Fruit fly (Drosophila melanogaster): ENCODE data around the gene raskol.

The raskol gene

DNA sequence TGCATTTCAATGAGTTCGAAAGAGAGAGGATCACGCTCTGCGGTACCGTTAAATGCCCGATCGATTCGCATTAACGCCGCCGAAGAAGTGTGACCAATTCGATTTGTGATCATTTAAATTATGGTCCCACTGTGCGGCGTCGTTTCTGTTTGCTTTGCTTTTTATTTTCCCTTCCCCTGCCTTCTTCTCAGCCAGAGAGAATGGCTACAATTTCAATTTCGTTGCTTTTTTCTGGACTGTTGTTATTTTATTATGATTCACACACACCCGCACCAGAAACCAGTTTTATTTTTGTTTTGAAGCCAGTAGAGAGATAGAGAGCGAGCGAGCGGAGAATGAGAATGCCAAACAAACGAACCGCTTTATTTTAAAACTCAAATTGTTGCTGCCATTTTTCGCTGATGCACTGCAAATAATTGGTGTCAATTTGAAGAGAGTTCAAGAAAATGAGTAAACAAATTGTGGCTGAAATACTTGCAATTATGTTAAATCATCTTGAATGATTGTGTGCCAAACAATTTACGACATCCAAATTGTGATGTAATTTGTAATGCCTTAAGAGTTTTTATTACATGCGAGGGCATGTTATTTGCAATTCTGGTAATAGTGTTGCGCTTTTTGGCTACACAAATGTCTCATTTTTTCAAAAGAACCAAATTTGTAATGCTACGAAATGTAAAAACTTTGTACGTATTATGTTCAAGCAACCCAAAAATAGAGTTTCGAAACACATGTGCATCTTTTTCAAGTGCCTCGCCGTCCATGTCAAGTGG is 32.8 kb downstream of the raskol start (continued):
- no peak for TF ChIP-seq Tbp (GFP tag; optimal IDR thresholded peaks at IDR 0.05)
- peak; percentile 67 for TF ChIP-seq fd96Cb (tag; optimal IDR thresholded peaks at IDR 0.05)
- TF ChIP-seq so (GFP tag; IDR thresholded peaks at IDR 0.05): 0 out of 3 replicates have a peak, but pooled peaks have one; percentile 42
- TF ChIP-seq crp (GFP tag; optimal IDR thresholded peaks at IDR 0.05): no peak
- TF ChIP-seq dan (GFP tag; IDR thresholded peaks at IDR 0.05): no peak
- TF ChIP-seq bcd (GFP tag; optimal IDR thresholded peaks at IDR 0.05): peak; percentile 48
- TF ChIP-seq Ets65A (GFP tag): peak; percentile 54
- peak; percentile 19; the same call in 1 of the 2 replicates for TF ChIP-seq CG10366 (GFP tag; IDR thresholded peaks at IDR 0.05)
- TF ChIP-seq chif (GFP tag; optimal IDR thresholded peaks at IDR 0.05): peak in 1 of 2 experiments; percentile 41
- peak; percentile 37 for TF ChIP-seq CG15269 (tag; optimal IDR thresholded peaks at IDR 0.05)
- peak; percentile 53 for TF ChIP-seq CG4707 (GFP tag; optimal IDR thresholded peaks at IDR 0.05)
- TF ChIP-seq CG8924 (tag; optimal IDR thresholded peaks at IDR 0.05): peak; percentile 45
- TF ChIP-seq Med (GFP tag): peak; percentile 83
- TF ChIP-seq al (GFP tag; IDR thresholded peaks at IDR 0.05): no peak
- peak; percentile 9 for TF ChIP-seq CG9797 (GFP tag; optimal IDR thresholded peaks at IDR 0.05)
- 0 out of 3 replicates have a peak, but pooled peaks have one; percentile 30 for TF ChIP-seq gce (GFP tag; IDR thresholded peaks at IDR 0.05)
- peak; percentile 3 for TF ChIP-seq Sry-δ (GFP tag; optimal IDR thresholded peaks at IDR 0.05)
- TF ChIP-seq pfk (GFP tag; optimal IDR thresholded peaks at IDR 0.05): peak; percentile 1
- no peak for TF ChIP-seq CG7963 (GFP tag; IDR thresholded peaks at IDR 0.05; ENCODE audit: partially characterized antibody)
- TF ChIP-seq dysf (GFP tag; IDR thresholded peaks at IDR 0.05): peak; percentile 58; the same call in 2 of the 3 replicates
- no peak for TF ChIP-seq Bdp1 (GFP tag; optimal IDR thresholded peaks at IDR 0.05)
- no peak for TF ChIP-seq eyg (GFP tag; optimal IDR thresholded peaks at IDR 0.05)
- TF ChIP-seq fd3F (GFP tag; optimal IDR thresholded peaks at IDR 0.05): peak; percentile 28
- TF ChIP-seq Dref (GFP tag; IDR thresholded peaks at IDR 0.05): no peak
- TF ChIP-seq trem (tag; optimal IDR thresholded peaks at IDR 0.05): peak; percentile 21
- TF ChIP-seq YL-1 (GFP tag; optimal IDR thresholded peaks at IDR 0.05): no peak
- peak; percentile 28 for TF ChIP-seq slp2 (GFP tag; optimal IDR thresholded peaks at IDR 0.05)
- peak; percentile 1 for TF ChIP-seq CG15514 (GFP tag; optimal IDR thresholded peaks at IDR 0.05)
- TF ChIP-seq az2 (GFP tag; optimal IDR thresholded peaks at IDR 0.05): peak; percentile 43
- TF ChIP-seq Opbp (GFP tag; IDR thresholded peaks at IDR 0.05; ENCODE audit: partially characterized antibody): 0 out of 3 replicates have a peak, but pooled peaks have one; percentile 38
- TF ChIP-seq CG15696 (tag; optimal IDR thresholded peaks at IDR 0.05): peak; percentile 23
- no peak for TF ChIP-seq sna (GFP tag; IDR thresholded peaks at IDR 0.05; ENCODE audit: partially characterized antibody)
- peak; percentile 39 for TF ChIP-seq pum (GFP tag; optimal IDR thresholded peaks at IDR 0.05)
- peak; percentile 49 for TF ChIP-seq Sox100B (GFP tag; optimal IDR thresholded peaks at IDR 0.05)
- no peak for TF ChIP-seq CG31224 (GFP tag; IDR thresholded peaks at IDR 0.05)
- peak; percentile 45 for TF ChIP-seq CG13287 (GFP tag; IDR thresholded peaks at IDR 0.05; ENCODE audit: partially characterized antibody)
- TF ChIP-seq fu2 (GFP tag; optimal IDR thresholded peaks at IDR 0.05): peak; percentile 18
- no peak for TF ChIP-seq gro (GFP tag; optimal IDR thresholded peaks at IDR 0.05)
- TF ChIP-seq Sox102F (GFP tag; optimal IDR thresholded peaks at IDR 0.05): peak; percentile 52
- TF ChIP-seq Blimp-1 (GFP tag; optimal IDR thresholded peaks at IDR 0.05): peak; percentile 3
- TF ChIP-seq Hmx (GFP tag; optimal IDR thresholded peaks at IDR 0.05): no peak
- peak; percentile 10 for TF ChIP-seq shn (GFP tag; optimal IDR thresholded peaks at IDR 0.05)
- TF ChIP-seq CG6791 (GFP tag; IDR thresholded peaks at IDR 0.05; ENCODE audit: partially characterized antibody): peak; percentile 51; the same call in 1 of the 3 replicates
- TF ChIP-seq nerfin-2 (GFP tag; IDR thresholded peaks at IDR 0.05; ENCODE audit: partially characterized antibody): no peak
- TF ChIP-seq CG12659 (GFP tag; optimal IDR thresholded peaks at IDR 0.05): peak; percentile 38
- TF ChIP-seq Bgb (GFP tag; IDR thresholded peaks at IDR 0.05; ENCODE audit: partially characterized antibody): peak; percentile 19; the same call in 1 of the 2 replicates
- TF ChIP-seq Max (GFP tag; optimal IDR thresholded peaks at IDR 0.05): peak; percentile 26
- no peak for TF ChIP-seq CG8281 (tag; optimal IDR thresholded peaks at IDR 0.05)
